Worm (Caenorhabditis elegans) whole organism, early embryonic: ENCODE measurements around the gene ccdc-47.

ENCODE experiments used
- B0310.2 ChIP-seq: sonication (generic microtip); optimal IDR thresholded peaks from 2 replicates; lab custom pipeline; 2016; ENCODE audit warnings: mild to moderate bottlenecking, missing genetic modification characterization, missing compliant biosample characterization
- F13C5.2 ChIP-seq: sonication (generic microtip); optimal IDR thresholded peaks from 2 replicates; lab custom pipeline; 2017; ENCODE audit warnings: mild to moderate bottlenecking, missing genetic modification characterization, inconsistent platforms, missing compliant biosample characterization
- aly-1 ChIP-seq: sonication (generic microtip); optimal IDR thresholded peaks from 2 replicates; lab custom pipeline; 2016; ENCODE audit warnings: missing genetic modification characterization, missing compliant biosample characterization
- ama-1 ChIP-seq: fragments of 150-350 bp; optimal IDR thresholded peaks from 2 replicates; lab custom pipeline; 2014
- ceh-13 ChIP-seq: fragments of 200-800 bp; sonication (Bioruptor generic); optimal IDR thresholded peaks from 2 replicates; lab custom pipeline; 2018; ENCODE audit warnings: mild to moderate bottlenecking, missing genetic modification characterization, missing compliant biosample characterization
- ceh-36 ChIP-seq: sonication (generic microtip); optimal IDR thresholded peaks from 2 replicates; lab custom pipeline; 2016; ENCODE audit warnings: missing genetic modification characterization, inconsistent platforms, missing compliant biosample characterization
- ets-7 ChIP-seq: sonication (generic microtip); optimal IDR thresholded peaks from 2 replicates; lab custom pipeline; 2016; ENCODE audit warnings: missing genotype, missing genetic modification characterization, missing compliant biosample characterization
- flt-1 ChIP-seq: fragments of 200-800 bp; sonication (Bioruptor generic); IDR thresholded peaks from 2 replicates; pipeline ENCODE4 v1.3.6; 2022; ENCODE audit warnings: missing genetic modification characterization, missing compliant biosample characterization
- hmbx-1 ChIP-seq: sonication (generic microtip); optimal IDR thresholded peaks from 2 replicates; lab custom pipeline; 2016; ENCODE audit warnings: mild to moderate bottlenecking, missing genetic modification characterization, missing compliant biosample characterization
- hmg-4 ChIP-seq: fragments of 200-800 bp; sonication (Bioruptor generic); optimal IDR thresholded peaks from 2 replicates; lab custom pipeline; 2018; ENCODE audit warnings: mild to moderate bottlenecking, missing genetic modification characterization, missing compliant biosample characterization
- hnd-1 ChIP-seq: sonication (generic microtip); optimal IDR thresholded peaks from 2 replicates; lab custom pipeline; 2016; ENCODE audit warnings: missing genetic modification characterization, missing compliant biosample characterization
- pes-1 ChIP-seq: fragments of 200-800 bp; sonication (Bioruptor generic); IDR thresholded peaks from 2 replicates; pipeline ENCODE4 v1.3.6; 2022; ENCODE audit warnings: missing genetic modification reagents, missing genetic modification characterization, missing compliant biosample characterization
- scrt-1 ChIP-seq: fragments of 200-800 bp; sonication (Bioruptor generic); IDR thresholded peaks from 2 replicates; pipeline ENCODE4 v1.3.6; 2022; ENCODE audit warnings: missing genetic modification characterization, missing compliant biosample characterization
- sea-1 ChIP-seq: fragments of 200-800 bp; sonication (Bioruptor generic); conservative IDR thresholded peaks from 2 replicates; pipeline ENCODE4 v1.3.6; 2022; ENCODE audit warnings: missing genetic modification characterization, missing compliant biosample characterization
- tbx-11 ChIP-seq: fragments of 200-800 bp; sonication (Bioruptor generic); IDR thresholded peaks from 2 replicates; pipeline ENCODE4 v1.3.6; 2022; ENCODE audit warnings: missing genetic modification characterization, missing compliant biosample characterization
- tbx-37 ChIP-seq: fragments of 200-800 bp; sonication (Bioruptor generic); conservative IDR thresholded peaks from 2 replicates; pipeline ENCODE4 v1.3.6; 2022; ENCODE audit warnings: missing genetic modification reagents, missing genetic modification characterization, missing compliant biosample characterization
- tra-4 ChIP-seq: sonication (generic microtip); optimal IDR thresholded peaks from 2 replicates; lab custom pipeline; 2017; ENCODE audit warnings: missing genetic modification characterization, missing compliant biosample characterization

The ccdc-47 gene

ce11 chrIII:3931423-3931822 lies 14.7 kb downstream of the ccdc-47 start, which contains the start of gene F37A8.2:
Gene F37A8.2, minus strand, starts transcription at chrIII:3931523.
- no peak for TF ChIP-seq hmbx-1 (tag; lab: Kevin White, UChicago)
- no peak for TF ChIP-seq ama-1 (lab: Kevin White, UChicago)
- no peak for TF ChIP-seq F13C5.2 (tag; lab: Kevin White, UChicago)
- TF ChIP-seq tbx-37 (GFP tag; lab: Robert Waterston, UW), result no peak
- no peak for TF ChIP-seq hnd-1 (tag; lab: Kevin White, UChicago)
- no peak for TF ChIP-seq pes-1
- TF ChIP-seq hmg-4 (GFP tag; lab: Kevin White, UChicago), result no peak
- TF ChIP-seq scrt-1 (GFP tag; lab: Robert Waterston, UW), result no peak
- TF ChIP-seq tbx-11, result no peak
- no peak for TF ChIP-seq B0310.2 (tag; lab: Kevin White, UChicago)
- no peak for TF ChIP-seq ets-7 (tag; lab: Kevin White, UChicago)
- no peak for TF ChIP-seq ceh-13 (GFP tag; lab: Kevin White, UChicago)
- no peak for TF ChIP-seq sea-1

ce11 chrIII:3935808-3936207 lies 19.0 kb downstream of the ccdc-47 start, which contains the start of gene npl-10:
Gene npl-10, minus strand, starts transcription at chrIII:3935908.
- no peak for TF ChIP-seq ets-7 (tag; lab: Kevin White, UChicago)
- TF ChIP-seq ama-1 (lab: Kevin White, UChicago), result no peak
- no peak for TF ChIP-seq tra-4 (tag; lab: Kevin White, UChicago)
- TF ChIP-seq hmbx-1 (tag; lab: Kevin White, UChicago), result no peak
- TF ChIP-seq scrt-1 (GFP tag; lab: Robert Waterston, UW), result no peak
- no peak for TF ChIP-seq ceh-13 (GFP tag; lab: Kevin White, UChicago)
- TF ChIP-seq pes-1, result no peak
- no peak for TF ChIP-seq flt-1 (GFP tag; lab: Robert Waterston, UW)
- TF ChIP-seq tbx-11, result no peak
- no peak for TF ChIP-seq sea-1
- TF ChIP-seq tbx-37 (GFP tag; lab: Robert Waterston, UW), result no peak
- TF ChIP-seq F13C5.2 (tag; lab: Kevin White, UChicago), result no peak
- no peak for TF ChIP-seq hnd-1 (tag; lab: Kevin White, UChicago)
- no peak for TF ChIP-seq ceh-36 (tag; lab: Kevin White, UChicago)
- no peak for TF ChIP-seq B0310.2 (tag; lab: Kevin White, UChicago)

ce11 chrIII:3952058-3952457 lies 35.3 kb downstream of the ccdc-47 start:
- no peak for TF ChIP-seq F13C5.2 (tag; lab: Kevin White, UChicago)
- no peak for TF ChIP-seq tbx-37 (GFP tag; lab: Robert Waterston, UW)
- TF ChIP-seq hmg-4 (GFP tag; lab: Kevin White, UChicago), result no peak
- no peak for TF ChIP-seq flt-1 (GFP tag; lab: Robert Waterston, UW)
- no peak for TF ChIP-seq aly-1 (tag; lab: Kevin White, UChicago)
- TF ChIP-seq ets-7 (tag; lab: Kevin White, UChicago), result no peak
- no peak for TF ChIP-seq ama-1 (lab: Kevin White, UChicago)
- no peak for TF ChIP-seq sea-1
- TF ChIP-seq tra-4 (tag; lab: Kevin White, UChicago), result no peak
- no peak for TF ChIP-seq B0310.2 (tag; lab: Kevin White, UChicago)
- no peak for TF ChIP-seq tbx-11
- TF ChIP-seq hnd-1 (tag; lab: Kevin White, UChicago), result no peak
- no peak for TF ChIP-seq pes-1

ce11 chrIII:3953235-3953634 lies 36.5 kb downstream of the ccdc-47 start:
- no peak for TF ChIP-seq scrt-1 (GFP tag; lab: Robert Waterston, UW)
- no peak for TF ChIP-seq ceh-13 (GFP tag; lab: Kevin White, UChicago)
- TF ChIP-seq pes-1, result no peak
- no peak for TF ChIP-seq B0310.2 (tag; lab: Kevin White, UChicago)
- TF ChIP-seq ama-1 (lab: Kevin White, UChicago), result no peak
- no peak for TF ChIP-seq tbx-37 (GFP tag; lab: Robert Waterston, UW)
- TF ChIP-seq tra-4 (tag; lab: Kevin White, UChicago), result no peak
- TF ChIP-seq hmg-4 (GFP tag; lab: Kevin White, UChicago), result no peak

- no peak for TF ChIP-seq aly-1 (tag; lab: Kevin White, UChicago)
- TF ChIP-seq ceh-36 (tag; lab: Kevin White, UChicago), result no peak
- TF ChIP-seq tbx-37 (GFP tag; lab: Robert Waterston, UW), result no peak
- TF ChIP-seq pes-1, result no peak
- TF ChIP-seq hmbx-1 (tag; lab: Kevin White, UChicago), result no peak
- TF ChIP-seq ama-1 (lab: Kevin White, UChicago), result no peak
- no peak for TF ChIP-seq flt-1 (GFP tag; lab: Robert Waterston, UW)
- TF ChIP-seq sea-1, result no peak
- no peak for TF ChIP-seq F13C5.2 (tag; lab: Kevin White, UChicago)
- TF ChIP-seq ceh-13 (GFP tag; lab: Kevin White, UChicago), result no peak
- no peak for TF ChIP-seq hmg-4 (GFP tag; lab: Kevin White, UChicago)
- TF ChIP-seq scrt-1 (GFP tag; lab: Robert Waterston, UW), result no peak
- no peak for TF ChIP-seq tbx-11
- no peak for TF ChIP-seq B0310.2 (tag; lab: Kevin White, UChicago)
These were observed 37.5 kb downstream of the ccdc-47 start for ce11 chrIII:3954220-3954619.

ce11 chrIII:3954828-3955227 lies 38.1 kb downstream of the ccdc-47 start:
- TF ChIP-seq hnd-1 (tag; lab: Kevin White, UChicago) (no peak), aly-1 (tag; lab: Kevin White, UChicago) (no peak), ceh-13 (GFP tag; lab: Kevin White, UChicago) (no peak), F13C5.2 (tag; lab: Kevin White, UChicago) (no peak), hmg-4 (GFP tag; lab: Kevin White, UChicago) (no peak), ama-1 (lab: Kevin White, UChicago) (no peak), ets-7 (tag; lab: Kevin White, UChicago) (no peak), flt-1 (GFP tag; lab: Robert Waterston, UW) (no peak), tbx-11 (no peak), sea-1 (no peak)

ce11 chrIII:3955674-3956073 lies 38.9 kb downstream of the ccdc-47 start:
- TF ChIP-seq tbx-37 (GFP tag; lab: Robert Waterston, UW) (no peak), ama-1 (lab: Kevin White, UChicago) (no peak), scrt-1 (GFP tag; lab: Robert Waterston, UW) (no peak), ceh-36 (tag; lab: Kevin White, UChicago) (no peak), F13C5.2 (tag; lab: Kevin White, UChicago) (no peak), pes-1 (no peak), tbx-11 (no peak), tra-4 (tag; lab: Kevin White, UChicago) (no peak), B0310.2 (tag; lab: Kevin White, UChicago) (no peak), hmg-4 (GFP tag; lab: Kevin White, UChicago) (no peak), hmbx-1 (tag; lab: Kevin White, UChicago) (no peak)
